Worm (Caenorhabditis elegans) whole organism, young adult: Measurements from ENCODE around the gene aps-1.

Experiments
- C17E4.6 ChIP-seq: fragments of 200-800 bp; sonication (Bioruptor generic); IDR thresholded peaks from 2 replicates; pipeline ENCODE4 v1.3.6; 2022; ENCODE audit warnings: missing genetic modification reagents, missing genetic modification characterization, missing compliant biosample characterization
- D2030.7 ChIP-seq: fragments of 200-800 bp; sonication (Bioruptor generic); IDR thresholded peaks from 2 replicates; pipeline ENCODE4 v1.3.6; 2022; ENCODE audit warnings: missing genetic modification reagents, missing genetic modification characterization, missing compliant biosample characterization
- F10E7.11 ChIP-seq: sonication (generic microtip); optimal IDR thresholded peaks from 2 replicates; lab custom pipeline; 2017; ENCODE audit warnings: mild to moderate bottlenecking, missing genetic modification characterization, moderate library complexity, missing compliant biosample characterization
- F22D6.2 ChIP-seq: sonication (generic microtip); optimal IDR thresholded peaks from 2 replicates; lab custom pipeline; 2016; ENCODE audit warnings: mild to moderate bottlenecking, missing genetic modification characterization, missing compliant biosample characterization
- F23B12.7 ChIP-seq: sonication (generic microtip); optimal IDR thresholded peaks from 2 replicates; lab custom pipeline; 2017; ENCODE audit warnings: missing genetic modification characterization, mild to moderate bottlenecking, missing compliant biosample characterization, antibody characterized with exemption, moderate library complexity; ENCODE audit not compliant: insufficient read depth
- F37B4.10 ChIP-seq: fragments of 200-800 bp; sonication (Bioruptor generic); IDR thresholded peaks from 2 replicates; pipeline ENCODE4 v1.3.6; 2022; ENCODE audit warnings: missing genetic modification characterization, missing compliant biosample characterization
- K12H6.12 ChIP-seq: fragments of 200-800 bp; sonication (Bioruptor generic); optimal IDR thresholded peaks from 2 replicates; lab custom pipeline; 2018; ENCODE audit warnings: mild to moderate bottlenecking, missing genetic modification characterization, missing compliant biosample characterization
- Y79H2A.3 ChIP-seq: fragments of 200-800 bp; sonication (Bioruptor generic); conservative IDR thresholded peaks from 2 replicates; pipeline ENCODE4 v1.3.6; 2022; ENCODE audit warnings: missing genetic modification reagents, missing genetic modification characterization, missing compliant biosample characterization
- attf-5 ChIP-seq: fragments of 200-800 bp; sonication (Bioruptor generic); optimal IDR thresholded peaks from 2 replicates; lab custom pipeline; 2018; ENCODE audit warnings: mild to moderate bottlenecking, missing genetic modification characterization, missing compliant biosample characterization
- ccch-3 ChIP-seq: fragments of 200-800 bp; sonication (Bioruptor generic); optimal IDR thresholded peaks from 2 replicates; lab custom pipeline; 2018; ENCODE audit warnings: mild to moderate bottlenecking, missing genetic modification characterization, missing compliant biosample characterization
- cebp-1 ChIP-seq, 2 experiments: fragments of 200-800 bp in 1 of 2; sonication (Bioruptor generic) in 1 of 2; sonication (generic microtip) in 1 of 2; IDR thresholded peaks in 1 of 2; optimal IDR thresholded peaks in 1 of 2; 2 replicates each; pipeline versions ENCODE4 v1.3.6 to Lab custom; 2017 to 2022; ENCODE audit warnings: missing compliant biosample characterization in 2 of 2, missing genetic modification characterization in 2 of 2, mild to moderate bottlenecking in 1 of 2, missing genetic modification reagents in 1 of 2, moderate library complexity in 1 of 2
- ceh-100 ChIP-seq: fragments of 200-800 bp; sonication (Bioruptor generic); IDR thresholded peaks from 2 replicates; pipeline ENCODE4 v1.3.6; 2022; ENCODE audit warnings: missing genetic modification reagents, missing genetic modification characterization, missing compliant biosample characterization
- ceh-40 ChIP-seq: fragments of 200-800 bp; sonication (Bioruptor generic); IDR thresholded peaks from 2 replicates; pipeline ENCODE4 v1.3.6; 2022; ENCODE audit warnings: missing genetic modification characterization, missing compliant biosample characterization
- ceh-58 ChIP-seq: fragments of 200-800 bp; sonication (Bioruptor generic); IDR thresholded peaks from 2 replicates; pipeline ENCODE4 v1.3.6; 2022; ENCODE audit warnings: missing genetic modification characterization, missing compliant biosample characterization
- chd-7 ChIP-seq: sonication (generic microtip); optimal IDR thresholded peaks from 2 replicates; lab custom pipeline; 2016; ENCODE audit warnings: mild to moderate bottlenecking, missing genetic modification characterization, moderate library complexity, missing compliant biosample characterization
- die-1 ChIP-seq: sonication (generic microtip); optimal IDR thresholded peaks from 2 replicates; lab custom pipeline; 2016; ENCODE audit warnings: missing genotype, mild to moderate bottlenecking, missing genetic modification characterization, missing compliant biosample characterization
- dox-1 ChIP-seq: fragments of 200-800 bp; sonication (Bioruptor generic); IDR thresholded peaks from 2 replicates; pipeline ENCODE4 v1.3.6; 2022; ENCODE audit warnings: missing genetic modification reagents, missing genetic modification characterization, missing compliant biosample characterization
- dpff-1 ChIP-seq: sonication (generic microtip); optimal IDR thresholded peaks from 2 replicates; lab custom pipeline; 2017; ENCODE audit warnings: mild to moderate bottlenecking, missing genetic modification characterization, missing compliant biosample characterization
- efl-1 ChIP-seq: fragments of 150-350 bp; optimal IDR thresholded peaks from 2 replicates; lab custom pipeline; 2014; ENCODE audit warnings: missing biosample characterization, missing genetic modification reagents, missing genetic modification characterization
- fkh-3 ChIP-seq: sonication (generic microtip); optimal IDR thresholded peaks from 2 replicates; lab custom pipeline; 2016; ENCODE audit warnings: mild to moderate bottlenecking, missing genetic modification characterization, missing compliant biosample characterization
- hmg-1.2 ChIP-seq: fragments of 200-800 bp; sonication (Bioruptor generic); IDR thresholded peaks from 2 replicates; pipeline ENCODE4 v1.3.6; 2022; ENCODE audit warnings: missing genetic modification reagents, missing genetic modification characterization, missing compliant biosample characterization
- let-607 ChIP-seq, 2 experiments: fragments of 200-800 bp in 1 of 2; sonication (Bioruptor generic) in 1 of 2; sonication (generic microtip) in 1 of 2; optimal IDR thresholded peaks; 2 replicates each; lab custom pipeline; 2016 to 2018; ENCODE audit warnings: mild to moderate bottlenecking in 2 of 2, missing compliant biosample characterization in 2 of 2, missing genetic modification characterization in 2 of 2, moderate library complexity in 2 of 2, missing genotype in 1 of 2
- lin-26 ChIP-seq: fragments of 200-800 bp; sonication (Bioruptor generic); IDR thresholded peaks from 2 replicates; pipeline ENCODE4 v1.3.6; 2022; ENCODE audit warnings: missing genetic modification reagents, missing genetic modification characterization, missing compliant biosample characterization
- lin-35 ChIP-seq, 3 experiments: fragments of 150-350 bp in 2 of 3; sonication (generic microtip) in 1 of 3; optimal IDR thresholded peaks; 2 replicates each; lab custom pipeline; 2014 to 2018; ENCODE audit warnings: missing biosample characterization in 3 of 3, missing genetic modification characterization in 3 of 3, missing genetic modification reagents in 3 of 3
- lin-54 ChIP-seq: fragments of 200-800 bp; sonication (Bioruptor generic); optimal IDR thresholded peaks from 2 replicates; lab custom pipeline; 2018; ENCODE audit warnings: mild to moderate bottlenecking, missing genetic modification characterization, missing compliant biosample characterization
- lir-1 ChIP-seq: fragments of 200-800 bp; sonication (Bioruptor generic); conservative IDR thresholded peaks from 2 replicates; pipeline ENCODE4 v1.3.6; 2022; ENCODE audit warnings: missing genetic modification reagents, missing genetic modification characterization, missing compliant biosample characterization
- lsl-1 ChIP-seq: fragments of 200-800 bp; sonication (Bioruptor generic); optimal IDR thresholded peaks from 2 replicates; lab custom pipeline; 2018; ENCODE audit warnings: mild to moderate bottlenecking, missing genetic modification characterization, moderate library complexity, missing compliant biosample characterization
- lsy-27 ChIP-seq: sonication (generic microtip); optimal IDR thresholded peaks from 2 replicates; lab custom pipeline; 2017; ENCODE audit warnings: missing genetic modification characterization, mild to moderate bottlenecking, missing compliant biosample characterization, antibody characterized with exemption, missing genotype, borderline replicate concordance; ENCODE audit not compliant: insufficient read depth
- madf-10 ChIP-seq: sonication (generic microtip); optimal IDR thresholded peaks from 2 replicates; lab custom pipeline; 2016; ENCODE audit warnings: mild to moderate bottlenecking, missing genetic modification characterization, missing compliant biosample characterization
- mcd-1 ChIP-seq: fragments of 200-800 bp; sonication (Bioruptor generic); IDR thresholded peaks from 2 replicates; pipeline ENCODE4 v1.3.6; 2022; ENCODE audit warnings: missing genetic modification reagents, missing genetic modification characterization, missing compliant biosample characterization
- mel-28 ChIP-seq: sonication (generic microtip); optimal IDR thresholded peaks from 2 replicates; lab custom pipeline; 2016; ENCODE audit warnings: borderline replicate concordance, mild to moderate bottlenecking, missing genetic modification characterization, missing compliant biosample characterization
- mxl-1 ChIP-seq: sonication (generic microtip); optimal IDR thresholded peaks from 2 replicates; lab custom pipeline; 2016; ENCODE audit warnings: missing genetic modification characterization, missing compliant biosample characterization
- nfyb-1 ChIP-seq: fragments of 200-800 bp; sonication (Bioruptor generic); IDR thresholded peaks from 2 replicates; pipeline ENCODE4 v1.3.6; 2022; ENCODE audit warnings: missing genetic modification reagents, missing genetic modification characterization, missing compliant biosample characterization
- nhr-27 ChIP-seq: fragments of 200-800 bp; sonication (Bioruptor generic); optimal IDR thresholded peaks from 2 replicates; lab custom pipeline; 2018; ENCODE audit warnings: mild to moderate bottlenecking, missing genetic modification characterization, moderate library complexity, missing compliant biosample characterization
- rec-8 ChIP-seq, 2 experiments: sonication (generic microtip); optimal IDR thresholded peaks; 2 replicates each; lab custom pipeline; 2016; ENCODE audit warnings: mild to moderate bottlenecking in 2 of 2, missing genetic modification characterization in 2 of 2, missing genetic modification reagents in 2 of 2, missing genotype in 2 of 2, missing biosample characterization in 1 of 2, missing compliant biosample characterization in 1 of 2, moderate library complexity in 1 of 2
- rpc-1 ChIP-seq, 2 experiments: fragments of 150-350 bp in 1 of 2; sonication (generic microtip) in 1 of 2; optimal IDR thresholded peaks; 2 replicates each; lab custom pipeline; 2014 to 2018; ENCODE audit warnings: missing biosample characterization in 1 of 2, missing genetic modification characterization in 1 of 2, missing genetic modification reagents in 1 of 2, missing genotype in 1 of 2
- sdz-38 ChIP-seq: sonication (generic microtip); optimal IDR thresholded peaks from 2 replicates; lab custom pipeline; 2016; ENCODE audit warnings: missing genotype, missing genetic modification characterization, missing compliant biosample characterization
- unc-130 ChIP-seq: sonication (generic microtip); optimal IDR thresholded peaks from 2 replicates; lab custom pipeline; 2016; ENCODE audit warnings: missing genetic modification reagents, missing genetic modification characterization, missing compliant biosample characterization
- unc-62 ChIP-seq: fragments of 150-350 bp; optimal IDR thresholded peaks from 2 replicates; lab custom pipeline; 2014; ENCODE audit warnings: missing biosample characterization, missing genetic modification reagents, missing genetic modification characterization
- zfh-2 ChIP-seq: fragments of 200-800 bp; sonication (Bioruptor generic); conservative IDR thresholded peaks from 2 replicates; pipeline ENCODE4 v1.3.6; 2022; ENCODE audit warnings: missing genetic modification reagents, missing genetic modification characterization, missing compliant biosample characterization
- ztf-26 ChIP-seq: sonication (generic microtip); optimal IDR thresholded peaks from 2 replicates; lab custom pipeline; 2017; ENCODE audit warnings: missing genetic modification characterization, missing compliant biosample characterization
- ztf-28 ChIP-seq: fragments of 200-800 bp; sonication (Bioruptor generic); IDR thresholded peaks from 2 replicates; pipeline ENCODE4 v1.3.6; 2022; ENCODE audit warnings: missing genetic modification reagents, missing genetic modification characterization, missing compliant biosample characterization

The aps-1 gene

ce11 chrV:6022076-6022475 is 4.3 kb downstream of the aps-1 start:
- TF ChIP-seq ceh-100 (GFP tag; lab: Robert Waterston, UW) = no peak
- no peak for TF ChIP-seq dox-1
- no peak for TF ChIP-seq Y79H2A.3 (GFP tag; lab: Robert Waterston, UW)
- TF ChIP-seq lin-26 (GFP tag; lab: Robert Waterston, UW) = no peak
- no peak for TF ChIP-seq lir-1
- no peak for TF ChIP-seq nhr-27 (tag; lab: Kevin White, UChicago)
- TF ChIP-seq ztf-28 (GFP tag; lab: Robert Waterston, UW) = no peak
- TF ChIP-seq unc-62 = no peak
- TF ChIP-seq mxl-1 = no peak
- TF ChIP-seq C17E4.6 = no peak
- no peak for TF ChIP-seq lsl-1
- no peak for TF ChIP-seq ceh-58 (GFP tag; lab: Robert Waterston, UW)
- no peak for TF ChIP-seq F37B4.10
- no peak for TF ChIP-seq madf-10 (tag; lab: Kevin White, UChicago)
- TF ChIP-seq fkh-3 = no peak
- no peak for TF ChIP-seq mel-28
- no peak for TF ChIP-seq chd-7
- TF ChIP-seq ccch-3 (GFP tag; lab: Kevin White, UChicago) = no peak
- no peak for TF ChIP-seq die-1

ce11 chrV:6030559-6030975 is 12.8 kb downstream of the aps-1 start:
- TF ChIP-seq let-607 (tag; optimal IDR thresholded peaks at IDR 0.05; lab: Kevin White, UChicago) = no peak
- TF ChIP-seq ceh-40 = no peak
- TF ChIP-seq sdz-38 (tag; lab: Kevin White, UChicago) = no peak
- TF ChIP-seq hmg-1.2 (GFP tag; lab: Robert Waterston, UW) = no peak
- TF ChIP-seq rec-8 (tag; optimal IDR thresholded peaks at IDR 0.05; lab: Kevin White, UChicago) = no peak
- no peak for TF ChIP-seq rpc-1 (optimal IDR thresholded peaks at IDR 0.05; lab: Kevin White, UChicago)
- no peak for TF ChIP-seq rpc-1 (tag; optimal IDR thresholded peaks at IDR 0.05; lab: Kevin White, UChicago)
- TF ChIP-seq F23B12.7 (tag; lab: Kevin White, UChicago) = no peak
- TF ChIP-seq lin-54 (GFP tag; lab: Kevin White, UChicago) = no peak
- no peak for TF ChIP-seq dpff-1 (tag; lab: Kevin White, UChicago)
- TF ChIP-seq attf-5 = no peak
- TF ChIP-seq lin-35 (GFP tag; optimal IDR thresholded peaks at IDR 0.05; lab: Kevin White, UChicago) = peak in 1 of 3 experiments; percentile 49
- TF ChIP-seq F10E7.11 (tag; lab: Kevin White, UChicago) = no peak
- TF ChIP-seq C17E4.6 = no peak
- peak; percentile 58 for TF ChIP-seq K12H6.12 (tag; lab: Kevin White, UChicago)
- TF ChIP-seq efl-1 (GFP tag; lab: Kevin White, UChicago) = no peak
- TF ChIP-seq F22D6.2 (tag; lab: Kevin White, UChicago) = no peak
- 0 out of 2 replicates have a peak, but pooled peaks have one; percentile 28 for TF ChIP-seq mcd-1
- no peak for TF ChIP-seq lsy-27 (tag; lab: Kevin White, UChicago)
- no peak for TF ChIP-seq ztf-26 (tag; lab: Kevin White, UChicago)
- no peak for TF ChIP-seq unc-130 (GFP tag; lab: Kevin White, UChicago)
- no peak for TF ChIP-seq F37B4.10
- peak; percentile 46 for TF ChIP-seq zfh-2 (GFP tag; lab: Robert Waterston, UW)
- TF ChIP-seq D2030.7 (GFP tag; lab: Robert Waterston, UW) = no peak
- TF ChIP-seq cebp-1 (GFP tag; IDR thresholded peaks at IDR 0.05; lab: Robert Waterston, UW) = no peak
- peak; percentile 17 for TF ChIP-seq cebp-1 (tag; optimal IDR thresholded peaks at IDR 0.05; lab: Kevin White, UChicago)
- 0 out of 2 replicates have a peak, but pooled peaks have one; percentile 16 for TF ChIP-seq nfyb-1 (GFP tag; lab: Robert Waterston, UW)
